Worm (Caenorhabditis elegans): ENCODE results near the gene Y55H10A.2.

The Y55H10A.2 gene

ce11 chrIV:3338676-3339075 is 24.6 kb upstream of the Y55H10A.2 start, which contains the start of gene hrpa-1 (continued):
- peak; percentile 12 for TF ChIP-seq zip-4 (GFP tag; optimal IDR thresholded peaks at IDR 0.05)
- no peak for TF ChIP-seq ama-1 (optimal IDR thresholded peaks at IDR 0.05)
- TF ChIP-seq nhr-76 (tag; optimal IDR thresholded peaks at IDR 0.05), result no peak
- no peak for TF ChIP-seq ceh-63 (GFP tag; optimal IDR thresholded peaks at IDR 0.05)
- peak; percentile 88 for TF ChIP-seq xbp-1 (tag; optimal IDR thresholded peaks at IDR 0.05)
- TF ChIP-seq snpc-4 (tag; optimal IDR thresholded peaks at IDR 0.05), result peak; percentile 68
- TF ChIP-seq lin-35 (GFP tag; optimal IDR thresholded peaks at IDR 0.05), result peak; percentile 96 to 97
- peak; percentile 48 for TF ChIP-seq fkh-10 (GFP tag; optimal IDR thresholded peaks at IDR 0.05)
- TF ChIP-seq dpl-1 (GFP tag; optimal IDR thresholded peaks at IDR 0.05), result peak; percentile 96 to 98 (median 97)
- TF ChIP-seq fos-1 (tag; optimal IDR thresholded peaks at IDR 0.05), result peak; percentile 76
- peak; percentile 83 for TF ChIP-seq dsc-1 (tag; optimal IDR thresholded peaks at IDR 0.05)
- TF ChIP-seq F16B12.6 (tag; optimal IDR thresholded peaks at IDR 0.05), result peak; percentile 59
- TF ChIP-seq sox-4 (tag; optimal IDR thresholded peaks at IDR 0.05), result peak; percentile 59
- peak; percentile 93 for TF ChIP-seq nhr-71 (tag; optimal IDR thresholded peaks at IDR 0.05)
- TF ChIP-seq lir-3 (tag; optimal IDR thresholded peaks at IDR 0.05; ENCODE audit: poor library complexity), result no peak
- TF ChIP-seq fkh-8 (tag; optimal IDR thresholded peaks at IDR 0.05), result peak; percentile 87
- TF ChIP-seq swsn-7 (tag; optimal IDR thresholded peaks at IDR 0.05), result peak; percentile 88
- no peak for TF ChIP-seq nhr-84 (tag; optimal IDR thresholded peaks at IDR 0.05)
- TF ChIP-seq ceh-90 (tag; optimal IDR thresholded peaks at IDR 0.05), result peak; percentile 34
- no peak for TF ChIP-seq nhr-28 (tag; optimal IDR thresholded peaks at IDR 0.05)
- TF ChIP-seq elt-3 (tag; optimal IDR thresholded peaks at IDR 0.05), result peak in 2 of 6 experiments; percentile 64 to 77
- no peak for TF ChIP-seq tlp-1 (tag; optimal IDR thresholded peaks at IDR 0.05)
- TF ChIP-seq nhr-90 (tag; optimal IDR thresholded peaks at IDR 0.05; ENCODE audit: poor library complexity), result peak; percentile 80
- peak; percentile 89 for TF ChIP-seq isw-1 (GFP tag; IDR thresholded peaks at IDR 0.05)
- peak; percentile 85 for TF ChIP-seq unc-86 (tag; optimal IDR thresholded peaks at IDR 0.05)
- TF ChIP-seq efl-3 (GFP tag; optimal IDR thresholded peaks at IDR 0.05), result no peak
- TF ChIP-seq egl-13 (tag; optimal IDR thresholded peaks at IDR 0.05), result peak; percentile 77
- TF ChIP-seq zag-1 (tag; optimal IDR thresholded peaks at IDR 0.05), result peak; percentile 31
- TF ChIP-seq alr-1 (tag; optimal IDR thresholded peaks at IDR 0.05; ENCODE audit: borderline replicate concordance), result no peak
- peak in 1 of 2 experiments; percentile 75 for TF ChIP-seq mdl-1 (tag; optimal IDR thresholded peaks at IDR 0.05)
- TF ChIP-seq lin-14 (GFP tag; optimal IDR thresholded peaks at IDR 0.05), result peak; percentile 87
- no peak for TF ChIP-seq unc-98 (GFP tag; IDR thresholded peaks at IDR 0.05)
- TF ChIP-seq jun-1 (tag; optimal IDR thresholded peaks at IDR 0.05), result peak; percentile 75
- TF ChIP-seq nhr-237 (tag; optimal IDR thresholded peaks at IDR 0.05), result peak; percentile 40
- no peak for TF ChIP-seq sptf-1 (tag; optimal IDR thresholded peaks at IDR 0.05)
- peak; percentile 88 for TF ChIP-seq tbx-2 (tag; optimal IDR thresholded peaks at IDR 0.05)
- TF ChIP-seq snu-23 (GFP tag; optimal IDR thresholded peaks at IDR 0.05), result peak; percentile 89
- no peak for TF ChIP-seq C34B4.2 (tag; optimal IDR thresholded peaks at IDR 0.05)

DNA sequence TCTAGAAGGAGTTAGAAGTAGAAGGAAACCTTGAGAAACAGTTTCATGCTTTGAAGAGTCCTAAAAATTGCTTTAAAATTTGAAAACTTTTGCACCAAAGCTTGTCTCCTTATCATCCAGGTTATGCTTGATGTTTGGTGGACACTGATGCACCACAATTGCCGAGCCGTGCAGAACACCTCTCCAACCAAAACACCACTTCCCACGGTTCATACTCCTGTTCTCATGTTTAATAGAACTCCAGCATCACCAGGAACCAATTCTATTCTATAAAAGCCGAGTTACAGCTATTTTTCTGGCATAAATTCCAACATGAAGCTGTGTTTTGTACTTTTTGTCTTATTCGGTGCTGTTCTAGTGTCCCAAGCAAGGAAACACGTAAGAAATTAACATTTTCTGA is 22.2 kb upstream of the Y55H10A.2 start, which contains the start of gene F42A6.2:
Gene F42A6.2, plus strand, starts transcription at position 301 of the 400 bp plus-strand sequence.
- TF ChIP-seq nhr-71 (tag; optimal IDR thresholded peaks at IDR 0.05) (no peak), sox-4 (tag; optimal IDR thresholded peaks at IDR 0.05) (no peak), lin-14 (GFP tag; optimal IDR thresholded peaks at IDR 0.05) (no peak), dsc-1 (tag; optimal IDR thresholded peaks at IDR 0.05) (no peak), sptf-1 (tag; optimal IDR thresholded peaks at IDR 0.05) (no peak), tbx-2 (tag; optimal IDR thresholded peaks at IDR 0.05) (no peak), ceh-63 (GFP tag; optimal IDR thresholded peaks at IDR 0.05) (no peak), nhr-85 (tag) (no peak), pax-3 (tag; optimal IDR thresholded peaks at IDR 0.05) (no peak), swsn-7 (tag; optimal IDR thresholded peaks at IDR 0.05) (no peak), F16B12.6 (tag; optimal IDR thresholded peaks at IDR 0.05) (no peak), zag-1 (tag; optimal IDR thresholded peaks at IDR 0.05) (no peak), grh-1 (GFP tag; IDR thresholded peaks at IDR 0.05) (no peak), lin-15B (tag; optimal IDR thresholded peaks at IDR 0.05) (no peak), C34B4.2 (tag; optimal IDR thresholded peaks at IDR 0.05) (no peak), rnt-1 (tag; optimal IDR thresholded peaks at IDR 0.05) (no peak), pqm-1 (tag; optimal IDR thresholded peaks at IDR 0.05) (no peak), zip-4 (GFP tag; optimal IDR thresholded peaks at IDR 0.05) (no peak), nhr-84 (tag; optimal IDR thresholded peaks at IDR 0.05) (no peak)

Data from whole organism, L1 larva.